Fruit fly (Drosophila melanogaster): ENCODE data around the gene CG2898.

- TF ChIP-seq CG8478 (optimal IDR thresholded peaks at IDR 0.05) (no peak), usp (GFP tag; optimal IDR thresholded peaks at IDR 0.05) (no peak), EcR (GFP tag; optimal IDR thresholded peaks at IDR 0.05) (no peak), pan (optimal IDR thresholded peaks at IDR 0.05) (no peak)
Measured at dm6 chrX:10362557-10363366, 12.4 kb upstream of the CG2898 start.
